Fruit fly (Drosophila melanogaster) whole organism, wandering third instar larva: ENCODE results near the gene tfc.

Source experiments
- Hr83 ChIP-seq: fragments of 200-300 bp; sonication (Bioruptor generic); optimal IDR thresholded peaks from 2 replicates; lab custom pipeline; 2016; ENCODE audit warnings: missing biosample characterization, mild to moderate bottlenecking, missing genetic modification characterization, moderate library complexity; ENCODE audit not compliant: poor library complexity, severe bottlenecking
- Myc ChIP-seq: fragments of >200 bp; optimal IDR thresholded peaks from 2 replicates; lab custom pipeline; 2017
- Rel ChIP-seq, 2 experiments: fragments of 200-800 bp; sonication (Bioruptor generic) in 1 of 2; optimal IDR thresholded peaks; 2 replicates in 1 of 2; 3 replicates in 1 of 2; lab custom pipeline; 2016 to 2019; ENCODE audit warnings: mild to moderate bottlenecking in 2 of 2, missing biosample characterization in 2 of 2, missing genetic modification characterization in 2 of 2, moderate library complexity in 1 of 2
- Vsx2 ChIP-seq: fragments of 200-300, 225-300 bp; sonication (Bioruptor generic); optimal IDR thresholded peaks from 2 replicates; lab custom pipeline; 2018; ENCODE audit warnings: missing biosample characterization, missing genetic modification characterization; ENCODE audit not compliant: partially characterized antibody
- foxo ChIP-seq, 2 experiments: fragments of 200-800 bp; sonication (Bioruptor generic); optimal IDR thresholded peaks; 2 replicates in 1 of 2; 3 replicates in 1 of 2; lab custom pipeline; 2016 to 2017; ENCODE audit warnings: missing biosample characterization in 2 of 2, missing genetic modification characterization in 2 of 2
- fru ChIP-seq: fragments of 200-800 bp; sonication (Bioruptor generic); optimal IDR thresholded peaks from 3 replicates; lab custom pipeline; 2016; ENCODE audit warnings: missing biosample characterization, mild to moderate bottlenecking, missing genetic modification characterization
- jim ChIP-seq: fragments of 175-275, 200-325 bp; sonication (Bioruptor generic); optimal IDR thresholded peaks from 2 replicates; lab custom pipeline; 2016; ENCODE audit warnings: missing biosample characterization, mild to moderate bottlenecking, missing genetic modification characterization

DNA sequence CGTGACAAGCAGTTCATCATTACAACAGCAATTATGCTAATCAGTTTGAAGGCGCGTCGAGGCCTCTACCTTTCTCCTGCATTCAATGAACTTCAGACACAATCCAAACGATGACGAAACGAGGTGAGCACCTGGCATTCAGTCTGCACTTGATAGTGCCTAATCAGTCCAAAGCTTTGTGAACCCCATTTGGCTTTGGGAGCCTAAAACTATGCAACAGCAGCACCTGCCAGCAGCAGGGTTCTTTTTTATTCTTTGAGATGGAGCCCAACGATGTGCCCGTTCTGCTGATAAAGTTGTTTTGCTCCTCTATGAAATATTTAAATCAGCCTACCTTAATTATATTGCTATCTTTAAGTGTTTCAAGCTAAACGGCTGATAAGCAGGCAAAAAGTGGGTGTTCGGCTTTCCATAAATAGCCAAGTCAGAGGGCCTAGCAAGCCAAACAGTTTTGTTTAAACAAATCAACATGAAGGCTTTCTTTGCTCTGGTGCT is 28.9 kb upstream of the tfc start, which contains the start of gene LysS:
- TF ChIP-seq Vsx2 (GFP tag; lab: Kevin White, UChicago) (no peak), Myc (no peak), foxo (GFP tag; optimal IDR thresholded peaks at IDR 0.05; lab: Kevin White, UChicago) (no peak), Hr83 (GFP tag; lab: Kevin White, UChicago) (no peak), fru (GFP tag; lab: Kevin White, UChicago) (no peak), Rel (GFP tag; optimal IDR thresholded peaks at IDR 0.05; lab: Kevin White, UChicago) (no peak), Rel (tag; optimal IDR thresholded peaks at IDR 0.05; lab: Kevin White, UChicago) (peak; percentile 91), jim (GFP tag; lab: Kevin White, UChicago) (no peak)
